Worm (Caenorhabditis elegans) whole organism, L1 larva: ENCODE data around the gene nhr-28.

Experiments
- C04F5.9 ChIP-seq: sonication (generic microtip); optimal IDR thresholded peaks from 2 replicates; lab custom pipeline; 2016; ENCODE audit warnings: missing genetic modification characterization, missing compliant biosample characterization
- C16A3.4 ChIP-seq: fragments of 150-350 bp; optimal IDR thresholded peaks from 2 replicates; lab custom pipeline; 2014; ENCODE audit warnings: missing biosample characterization, missing genetic modification characterization
- Y116A8C.19 ChIP-seq: sonication (generic microtip); optimal IDR thresholded peaks from 2 replicates; lab custom pipeline; 2016; ENCODE audit warnings: missing compliant biosample characterization, missing genetic modification characterization, borderline replicate concordance
- alr-1 ChIP-seq: fragments of 200-800 bp; sonication (Bioruptor generic); optimal IDR thresholded peaks from 2 replicates; lab custom pipeline; 2018; ENCODE audit warnings: borderline replicate concordance, mild to moderate bottlenecking, missing genetic modification characterization, missing compliant biosample characterization
- ama-1 ChIP-seq: fragments of 150-350 bp; optimal IDR thresholded peaks from 2 replicates; lab custom pipeline; 2014
- ceh-82 ChIP-seq, 3 experiments: fragments of 150-350 bp in 1 of 3; sonication (generic microtip) in 2 of 3; optimal IDR thresholded peaks; 2 replicates each; lab custom pipeline; 2014 to 2017; ENCODE audit warnings: missing biosample characterization in 3 of 3, missing genetic modification characterization in 3 of 3
- efl-1 ChIP-seq, 4 experiments: fragments of 150-350 bp; optimal IDR thresholded peaks in 3 of 4; peaks in 1 of 4; 1 replicate in 1 of 4; 2 replicates in 3 of 4; lab custom pipeline; 2014; ENCODE audit warnings: missing biosample characterization in 2 of 4, missing genetic modification characterization in 2 of 4, missing genetic modification reagents in 2 of 4
- elt-3 ChIP-seq, 6 experiments: fragments of 150-350 bp in 1 of 6; sonication (generic microtip); optimal IDR thresholded peaks; 2 replicates each; lab custom pipeline; 2017 to 2018; ENCODE audit warnings: missing biosample characterization in 6 of 6, missing genetic modification characterization in 6 of 6, inconsistent platforms in 1 of 6
- fkh-10 ChIP-seq: sonication (generic microtip); optimal IDR thresholded peaks from 2 replicates; lab custom pipeline; 2017; ENCODE audit warnings: missing biosample characterization, missing genetic modification reagents, missing genetic modification characterization
- fkh-4 ChIP-seq: sonication (generic microtip); optimal IDR thresholded peaks from 2 replicates; lab custom pipeline; 2016; ENCODE audit warnings: missing compliant biosample characterization, missing genetic modification characterization, borderline replicate concordance
- fkh-8 ChIP-seq: sonication (generic microtip); optimal IDR thresholded peaks from 2 replicates; lab custom pipeline; 2016; ENCODE audit warnings: mild to moderate bottlenecking, missing genetic modification characterization, missing compliant biosample characterization
- grh-1 ChIP-seq: fragments of 200-800 bp; sonication (Bioruptor generic); IDR thresholded peaks from 2 replicates; pipeline ENCODE4 v1.3.6; 2022; ENCODE audit warnings: missing genetic modification reagents, missing genetic modification characterization, missing compliant biosample characterization
- hpl-2 ChIP-seq: fragments of 150-350 bp; optimal IDR thresholded peaks from 2 replicates; lab custom pipeline; 2014; ENCODE audit warnings: missing biosample characterization, missing genetic modification reagents, missing genetic modification characterization
- jun-1 ChIP-seq: fragments of 150-350 bp; optimal IDR thresholded peaks from 2 replicates; lab custom pipeline; 2014; ENCODE audit warnings: missing biosample characterization, missing genetic modification reagents, missing genetic modification characterization
- lin-14 ChIP-seq: fragments of 200-800 bp; sonication (Bioruptor generic); optimal IDR thresholded peaks from 2 replicates; lab custom pipeline; 2018; ENCODE audit warnings: mild to moderate bottlenecking, missing genetic modification characterization, moderate library complexity, missing compliant biosample characterization
- lsy-2 ChIP-seq, 2 experiments: fragments of 150-350 bp; optimal IDR thresholded peaks; 2 replicates each; lab custom pipeline; 2014; ENCODE audit warnings: missing biosample characterization in 2 of 2, missing genetic modification characterization in 2 of 2
- mdl-1 ChIP-seq, 2 experiments: fragments of 150-350 bp; optimal IDR thresholded peaks; 2 replicates each; lab custom pipeline; 2014 to 2017; ENCODE audit warnings: missing biosample characterization in 2 of 2, missing genetic modification characterization in 2 of 2, inconsistent platforms in 1 of 2
- mef-2 ChIP-seq: fragments of 150-350 bp; optimal IDR thresholded peaks from 2 replicates; lab custom pipeline; 2014; ENCODE audit warnings: missing biosample characterization, missing genetic modification characterization
- mep-1 ChIP-seq: fragments of 150-350 bp; optimal IDR thresholded peaks from 2 replicates; lab custom pipeline; 2014; ENCODE audit warnings: missing biosample characterization, missing genetic modification characterization
- nhr-12 ChIP-seq: sonication (generic microtip); optimal IDR thresholded peaks from 2 replicates; lab custom pipeline; 2017; ENCODE audit warnings: missing biosample characterization, missing genetic modification characterization
- nhr-19 ChIP-seq: fragments of 200-800 bp; sonication (Bioruptor generic); conservative IDR thresholded peaks from 2 replicates; pipeline ENCODE4 v1.3.6; 2022; ENCODE audit warnings: missing genetic modification characterization, missing compliant biosample characterization
- nhr-28 ChIP-seq: fragments of 150-350 bp; optimal IDR thresholded peaks from 2 replicates; lab custom pipeline; 2014; ENCODE audit warnings: missing biosample characterization, missing genetic modification characterization
- nhr-71 ChIP-seq: sonication (generic microtip); optimal IDR thresholded peaks from 2 replicates; lab custom pipeline; 2016; ENCODE audit warnings: mild to moderate bottlenecking, missing genetic modification characterization, moderate library complexity, missing compliant biosample characterization
- nhr-76 ChIP-seq: sonication (generic microtip); optimal IDR thresholded peaks from 2 replicates; lab custom pipeline; 2017; ENCODE audit warnings: missing biosample characterization, missing genetic modification characterization
- nhr-77 ChIP-seq: fragments of 150-350 bp; optimal IDR thresholded peaks from 2 replicates; lab custom pipeline; 2014; ENCODE audit warnings: missing biosample characterization, missing genetic modification characterization
- nhr-85 ChIP-seq: sonication (generic microtip); peaks from one replicate; lab custom pipeline; 2016; ENCODE audit warnings: missing genetic modification characterization, inconsistent platforms, missing compliant biosample characterization
- pag-3 ChIP-seq: sonication (generic microtip); optimal IDR thresholded peaks from 2 replicates; lab custom pipeline; 2017; ENCODE audit warnings: missing genetic modification characterization, mild to moderate bottlenecking, missing compliant biosample characterization, antibody characterized with exemption, borderline replicate concordance; ENCODE audit not compliant: insufficient read depth
- rnt-1 ChIP-seq: sonication (generic microtip); optimal IDR thresholded peaks from 2 replicates; lab custom pipeline; 2016; ENCODE audit warnings: mild to moderate bottlenecking, missing genetic modification characterization, moderate library complexity, missing compliant biosample characterization
- sox-4 ChIP-seq: sonication (generic microtip); optimal IDR thresholded peaks from 2 replicates; lab custom pipeline; 2016; ENCODE audit warnings: missing genetic modification characterization, missing compliant biosample characterization
- sptf-1 ChIP-seq: fragments of 150-350 bp; optimal IDR thresholded peaks from 2 replicates; lab custom pipeline; 2014; ENCODE audit warnings: missing biosample characterization, missing genetic modification characterization
- sup-37 ChIP-seq: fragments of 200-800 bp; sonication (Bioruptor generic); optimal IDR thresholded peaks from 2 replicates; lab custom pipeline; 2018; ENCODE audit warnings: mild to moderate bottlenecking, missing genetic modification characterization, missing compliant biosample characterization
- swsn-7 ChIP-seq: sonication (generic microtip); optimal IDR thresholded peaks from 2 replicates; lab custom pipeline; 2016; ENCODE audit warnings: missing genetic modification characterization, missing compliant biosample characterization
- tlp-1 ChIP-seq: fragments of 150-350 bp; optimal IDR thresholded peaks from 2 replicates; lab custom pipeline; 2014; ENCODE audit warnings: missing biosample characterization, missing genetic modification characterization
- unc-130 ChIP-seq: fragments of 150-350 bp; optimal IDR thresholded peaks from 2 replicates; lab custom pipeline; 2017; ENCODE audit warnings: missing biosample characterization, missing genetic modification characterization, inconsistent platforms
- unc-98 ChIP-seq: fragments of 200-800 bp; sonication (Bioruptor generic); IDR thresholded peaks from 2 replicates; pipeline ENCODE4 v1.3.6; 2022; ENCODE audit warnings: missing genetic modification characterization, missing compliant biosample characterization
- vab-15 ChIP-seq: sonication (generic microtip); optimal IDR thresholded peaks from 2 replicates; lab custom pipeline; 2017; ENCODE audit warnings: missing genotype, mild to moderate bottlenecking, missing genetic modification characterization, missing compliant biosample characterization
- zip-4 ChIP-seq: fragments of 200-800 bp; sonication (Bioruptor generic); optimal IDR thresholded peaks from 2 replicates; lab custom pipeline; 2018; ENCODE audit warnings: mild to moderate bottlenecking, missing genetic modification characterization, moderate library complexity, missing compliant biosample characterization

The nhr-28 gene

ce11 chrX:16384010-16384409 is 29.2 kb downstream of the nhr-28 start:
- no peak for TF ChIP-seq nhr-85
- TF ChIP-seq sup-37 (GFP tag; lab: Kevin White, UChicago): no peak
- no peak for TF ChIP-seq unc-98 (GFP tag; lab: Robert Waterston, UW)
- TF ChIP-seq pag-3 (tag; lab: Kevin White, UChicago): no peak
- no peak for TF ChIP-seq tlp-1 (tag; lab: Kevin White, UChicago)
- TF ChIP-seq nhr-28 (tag; lab: Kevin White, UChicago): no peak
- no peak for TF ChIP-seq sox-4 (tag; lab: Kevin White, UChicago)
- no peak for TF ChIP-seq mef-2 (tag; lab: Kevin White, UChicago)
- no peak for TF ChIP-seq ama-1 (lab: Kevin White, UChicago)
- no peak for TF ChIP-seq fkh-8
- no peak for TF ChIP-seq zip-4 (GFP tag; lab: Kevin White, UChicago)
- TF ChIP-seq sptf-1 (tag; lab: Kevin White, UChicago): no peak
- TF ChIP-seq, all 84 proteins: peak for 0

ce11 chrX:16387206-16387605 is 32.4 kb downstream of the nhr-28 start:
- TF ChIP-seq nhr-85 (peak; percentile 20), swsn-7 (tag; lab: Kevin White, UChicago) (no peak), lin-14 (GFP tag; lab: Kevin White, UChicago) (peak; percentile 12), pag-3 (tag; lab: Kevin White, UChicago) (peak; percentile 56), sox-4 (tag; lab: Kevin White, UChicago) (no peak), rnt-1 (tag; lab: Kevin White, UChicago) (peak; percentile 56)
- TF ChIP-seq, all 84 proteins: peak for 4

ce11 chrX:16387690-16388361 is 33.0 kb downstream of the nhr-28 start:
- TF ChIP-seq rnt-1 (tag; lab: Kevin White, UChicago) (peak; percentile 44), nhr-19 (GFP tag; lab: Robert Waterston, UW) (peak; percentile 1; the same call in 1 of the 2 replicates), tlp-1 (tag; lab: Kevin White, UChicago) (no peak)

ce11 chrX:16388362-16388761 is 33.6 kb downstream of the nhr-28 start:
- TF ChIP-seq mep-1 (tag; lab: Kevin White, UChicago): no peak
- TF ChIP-seq hpl-2 (GFP tag; lab: Kevin White, UChicago): no peak
- no peak for TF ChIP-seq nhr-77 (tag; lab: Kevin White, UChicago)
- TF ChIP-seq rnt-1 (tag; lab: Kevin White, UChicago): peak; percentile 55
- no peak for TF ChIP-seq unc-130 (tag; lab: Kevin White, UChicago)
- TF ChIP-seq pag-3 (tag; lab: Kevin White, UChicago): no peak
- no peak for TF ChIP-seq grh-1 (GFP tag; lab: Robert Waterston, UW)
- no peak for TF ChIP-seq ceh-82 (tag; optimal IDR thresholded peaks at IDR 0.05; lab: Kevin White, UChicago)
- TF ChIP-seq mdl-1 (tag; optimal IDR thresholded peaks at IDR 0.05; lab: Kevin White, UChicago): no peak
- TF ChIP-seq elt-3 (tag; optimal IDR thresholded peaks at IDR 0.05; lab: Kevin White, UChicago): no peak
- no peak for TF ChIP-seq mef-2 (tag; lab: Kevin White, UChicago)
- TF ChIP-seq nhr-19 (GFP tag; lab: Robert Waterston, UW): no peak
- peak; percentile 39 for TF ChIP-seq nhr-71 (tag; lab: Kevin White, UChicago)
- no peak for TF ChIP-seq C16A3.4 (tag; lab: Kevin White, UChicago)
- TF ChIP-seq jun-1 (tag; lab: Kevin White, UChicago): no peak
- TF ChIP-seq nhr-12 (tag; lab: Kevin White, UChicago): no peak
- TF ChIP-seq vab-15 (tag; lab: Kevin White, UChicago): no peak
- TF ChIP-seq nhr-76 (tag; lab: Kevin White, UChicago): no peak
- TF ChIP-seq C04F5.9 (tag; lab: Kevin White, UChicago): no peak
- TF ChIP-seq alr-1 (tag; lab: Kevin White, UChicago): no peak
- TF ChIP-seq lin-14 (GFP tag; lab: Kevin White, UChicago): peak; percentile 15
- no peak for TF ChIP-seq efl-1 (optimal IDR thresholded peaks at IDR 0.05; lab: Kevin White, UChicago)
- peak in 1 of 2 experiments; percentile 13 for TF ChIP-seq efl-1 (GFP tag; optimal IDR thresholded peaks at IDR 0.05 in 1 of 2; lab: Kevin White, UChicago)
- TF ChIP-seq sup-37 (GFP tag; lab: Kevin White, UChicago): no peak
- no peak for TF ChIP-seq fkh-4
- TF ChIP-seq fkh-10 (GFP tag; lab: Kevin White, UChicago): no peak
- no peak for TF ChIP-seq Y116A8C.19 (tag; lab: Kevin White, UChicago)
- TF ChIP-seq lsy-2 (tag; optimal IDR thresholded peaks at IDR 0.05; lab: Kevin White, UChicago): no peak
- TF ChIP-seq, all 84 proteins: peak for 4
